Fruit fly (Drosophila melanogaster) whole organism, embryonic: ENCODE data around the gene CG13314.

Source experiments
- BEAF-32 ChIP-seq: fragments of 200-800 bp; sonication (Bioruptor generic); optimal IDR thresholded peaks from 3 replicates; lab custom pipeline; 2017; ENCODE audit warnings: missing biosample characterization, missing genetic modification characterization, mild to moderate bottlenecking, moderate library complexity, missing genetic modification reagents
- CG10267 ChIP-seq: fragments of 200-800 bp; sonication (Bioruptor generic); optimal IDR thresholded peaks from 2 replicates; lab custom pipeline; 2018; ENCODE audit warnings: missing biosample characterization, mild to moderate bottlenecking, missing genetic modification characterization, moderate library complexity
- CG10543 ChIP-seq: fragments of 200-800 bp; sonication (Bioruptor generic); optimal IDR thresholded peaks from 3 replicates; lab custom pipeline; 2017; ENCODE audit warnings: missing biosample characterization, mild to moderate bottlenecking, missing genetic modification characterization, moderate library complexity
- CG11560 ChIP-seq: fragments of 200-800 bp; sonication (Bioruptor generic); IDR thresholded peaks from 3 replicates; pipeline ENCODE4 v1.3.6; 2022; ENCODE audit warnings: missing biosample characterization, missing genetic modification characterization
- CG13287 ChIP-seq: fragments of 200-800 bp; sonication (Bioruptor generic); IDR thresholded peaks from 2 replicates; pipeline ENCODE4 v1.3.6; 2022; ENCODE audit warnings: missing biosample characterization, missing genetic modification characterization; ENCODE audit not compliant: partially characterized antibody
- CG13624 ChIP-seq: fragments of 200-800 bp; sonication (Bioruptor generic); optimal IDR thresholded peaks from 2 replicates; lab custom pipeline; 2016; ENCODE audit warnings: missing biosample characterization, missing genetic modification characterization
- CG14667 ChIP-seq: fragments of 200-800 bp; sonication (Bioruptor generic); IDR thresholded peaks from 2 replicates; pipeline ENCODE4 v1.3.6; 2022; ENCODE audit warnings: missing biosample characterization, missing genetic modification characterization
- CG16813 ChIP-seq: fragments of 200-800 bp; sonication (Bioruptor generic); IDR thresholded peaks from 3 replicates; pipeline ENCODE4 v1.3.6; 2022; ENCODE audit warnings: missing biosample characterization, missing genetic modification characterization; ENCODE audit not compliant: partially characterized antibody
- CG17328 ChIP-seq: fragments of 200-800 bp; sonication (Bioruptor generic); IDR thresholded peaks from 2 replicates; pipeline ENCODE4 v1.3.6; 2022; ENCODE audit warnings: missing biosample characterization, missing genetic modification characterization
- CG17612 ChIP-seq: fragments of 200-800 bp; sonication (Bioruptor generic); IDR thresholded peaks from 2 replicates; pipeline ENCODE4 v1.3.6; 2022; ENCODE audit warnings: missing biosample characterization, missing genetic modification characterization
- CG17829 ChIP-seq: fragments of 200-800 bp; optimal IDR thresholded peaks from 2 replicates; lab custom pipeline; 2019; ENCODE audit warnings: missing biosample characterization, mild to moderate bottlenecking, missing genetic modification characterization, moderate library complexity
- CG18476 ChIP-seq: fragments of 200-800 bp; sonication (Bioruptor generic); optimal IDR thresholded peaks from 2 replicates; lab custom pipeline; 2016; ENCODE audit warnings: missing biosample characterization, mild to moderate bottlenecking, missing genetic modification characterization
- CG31388 ChIP-seq: fragments of 200-800 bp; sonication (Bioruptor generic); optimal IDR thresholded peaks from 2 replicates; lab custom pipeline; 2016; ENCODE audit warnings: missing biosample characterization, missing genetic modification characterization
- CG34422 ChIP-seq: fragments of 200-800 bp; sonication (Bioruptor generic); IDR thresholded peaks from 3 replicates; pipeline ENCODE4 v1.3.6; 2022; ENCODE audit warnings: missing biosample characterization, missing genetic modification characterization
- CG5180 ChIP-seq: fragments of 200-800 bp; sonication (Bioruptor generic); optimal IDR thresholded peaks from 3 replicates; lab custom pipeline; 2017; ENCODE audit warnings: missing biosample characterization, missing genetic modification characterization, mild to moderate bottlenecking, moderate library complexity, missing genetic modification reagents
- CG6654 ChIP-seq: fragments of 200-800 bp; sonication (Bioruptor generic); optimal IDR thresholded peaks from 2 replicates; lab custom pipeline; 2017; ENCODE audit warnings: missing biosample characterization, mild to moderate bottlenecking, missing genetic modification characterization
- CG7556 ChIP-seq: fragments of 200-800 bp; sonication (Bioruptor generic); optimal IDR thresholded peaks from 2 replicates; lab custom pipeline; 2017; ENCODE audit warnings: missing biosample characterization, mild to moderate bottlenecking, missing genetic modification characterization
- CG7745 ChIP-seq: fragments of 200-800 bp; sonication (Bioruptor generic); optimal IDR thresholded peaks from 2 replicates; lab custom pipeline; 2018; ENCODE audit warnings: missing biosample characterization, mild to moderate bottlenecking, missing genetic modification characterization, moderate library complexity
- CG8388 ChIP-seq: fragments of 200-800 bp; sonication (Bioruptor generic); optimal IDR thresholded peaks from 2 replicates; lab custom pipeline; 2019; ENCODE audit warnings: missing biosample characterization, mild to moderate bottlenecking, missing genetic modification characterization, moderate library complexity
- Chrac-16 ChIP-seq: fragments of 200-800 bp; sonication (Bioruptor generic); optimal IDR thresholded peaks from 3 replicates; lab custom pipeline; 2016; ENCODE audit warnings: missing biosample characterization, missing genetic modification characterization
- Dek ChIP-seq: fragments of 200-800 bp; sonication (Bioruptor generic); optimal IDR thresholded peaks from 3 replicates; lab custom pipeline; 2019; ENCODE audit warnings: missing biosample characterization, mild to moderate bottlenecking, missing genetic modification characterization, moderate library complexity
- Dip2 ChIP-seq: fragments of 200-800 bp; sonication (Bioruptor generic); IDR thresholded peaks from 2 replicates; pipeline ENCODE4 v1.3.6; 2022; ENCODE audit warnings: missing biosample characterization, missing genetic modification characterization
- E2f1 ChIP-seq: fragments of 200-800 bp; sonication (Bioruptor generic); IDR thresholded peaks from 2 replicates; pipeline ENCODE4 v1.3.6; 2022; ENCODE audit warnings: missing biosample characterization, missing genetic modification characterization
- Gsc ChIP-seq: fragments of 200-800 bp; sonication (Bioruptor generic); IDR thresholded peaks from 2 replicates; pipeline ENCODE4 v1.3.6; 2022; ENCODE audit warnings: missing biosample characterization, missing genetic modification characterization
- Gug ChIP-seq: fragments of 200-800 bp; sonication (Bioruptor generic); IDR thresholded peaks from 4 replicates; pipeline ENCODE4 v1.3.6; 2022; ENCODE audit warnings: missing biosample characterization, missing genetic modification characterization
- MBD-R2 ChIP-seq: fragments of 200-800 bp; sonication (Bioruptor generic); IDR thresholded peaks from 2 replicates; pipeline ENCODE4 v1.3.6; 2022; ENCODE audit warnings: missing biosample characterization, missing genetic modification characterization
- Med ChIP-seq: fragments of 200-800 bp; sonication (Bioruptor generic); peaks from one replicate; lab custom pipeline; 2016; ENCODE audit warnings: missing biosample characterization, missing genetic modification characterization, mild to moderate bottlenecking, inconsistent platforms, moderate library complexity
- Neu2 ChIP-seq: fragments of 200-800 bp; sonication (Bioruptor generic); optimal IDR thresholded peaks from 3 replicates; lab custom pipeline; 2016; ENCODE audit warnings: missing biosample characterization, missing genetic modification characterization, borderline replicate concordance
- Poxn ChIP-seq: fragments of 200-800 bp; sonication (Bioruptor generic); IDR thresholded peaks from 2 replicates; pipeline ENCODE4 v1.3.6; 2022; ENCODE audit warnings: missing biosample characterization, missing genetic modification characterization
- Side ChIP-seq: fragments of 200-800 bp; sonication (Bioruptor generic); optimal IDR thresholded peaks from 2 replicates; lab custom pipeline; 2016; ENCODE audit warnings: missing biosample characterization, missing genetic modification characterization
- amos ChIP-seq: fragments of 200-800 bp; sonication (Bioruptor generic); IDR thresholded peaks from 2 replicates; pipeline ENCODE4 v1.3.6; 2022; ENCODE audit warnings: missing biosample characterization, missing genetic modification characterization; ENCODE audit not compliant: partially characterized antibody
- bsh ChIP-seq, 2 experiments: fragments of 200-800 bp; sonication (Bioruptor generic); optimal IDR thresholded peaks; 2 replicates each; lab custom pipeline; 2017 to 2018; ENCODE audit warnings: mild to moderate bottlenecking in 2 of 2, missing biosample characterization in 2 of 2, missing genetic modification characterization in 2 of 2, moderate library complexity in 1 of 2
- chinmo ChIP-seq: fragments of 200-800 bp; sonication (Bioruptor generic); IDR thresholded peaks from 4 replicates; pipeline ENCODE4 v1.3.6; 2022; ENCODE audit warnings: missing biosample characterization, missing genetic modification characterization; ENCODE audit not compliant: partially characterized antibody
- crc ChIP-seq: fragments of 200-800 bp; sonication (Bioruptor generic); optimal IDR thresholded peaks from 2 replicates; lab custom pipeline; 2016; ENCODE audit warnings: missing biosample characterization, missing genetic modification characterization
- crp ChIP-seq, 2 experiments: fragments of 200-800 bp; sonication (Bioruptor generic); optimal IDR thresholded peaks; 2 replicates in 1 of 2; 3 replicates in 1 of 2; lab custom pipeline; 2017; ENCODE audit warnings: missing biosample characterization in 2 of 2, missing genetic modification characterization in 2 of 2, mild to moderate bottlenecking in 1 of 2, moderate library complexity in 1 of 2
- cwo ChIP-seq: fragments of 200-800 bp; sonication (Bioruptor generic); optimal IDR thresholded peaks from 3 replicates; lab custom pipeline; 2017; ENCODE audit warnings: missing biosample characterization, missing genetic modification characterization, mild to moderate bottlenecking, moderate library complexity, missing genetic modification reagents
- eyg ChIP-seq: fragments of 200-800 bp; sonication (Bioruptor generic); optimal IDR thresholded peaks from 3 replicates; lab custom pipeline; 2016; ENCODE audit warnings: missing biosample characterization, missing genetic modification characterization
- grn ChIP-seq: fragments of 200-800 bp; sonication (Bioruptor generic); optimal IDR thresholded peaks from 3 replicates; lab custom pipeline; 2017; ENCODE audit warnings: missing biosample characterization, missing genetic modification characterization
- hkb ChIP-seq, 2 experiments: fragments of 200-800 bp in 1 of 2; fragments of >200 bp in 1 of 2; sonication (Bioruptor generic) in 1 of 2; IDR thresholded peaks in 1 of 2; optimal IDR thresholded peaks in 1 of 2; 2 replicates each; pipeline versions ENCODE4 v1.3.6 to Lab custom; 2017 to 2022; ENCODE audit warnings: missing biosample characterization in 1 of 2, missing genetic modification characterization in 1 of 2
- hth ChIP-seq: fragments of >200 bp; optimal IDR thresholded peaks from 2 replicates; lab custom pipeline; 2017; ENCODE audit warnings: inconsistent platforms
- onecut ChIP-seq: fragments of 200-800 bp; sonication (Bioruptor generic); IDR thresholded peaks from 2 replicates; pipeline ENCODE4 v1.3.6; 2022; ENCODE audit warnings: missing biosample characterization, missing genetic modification characterization
- schlank ChIP-seq: fragments of 200-800 bp; sonication (Bioruptor generic); optimal IDR thresholded peaks from 2 replicates; lab custom pipeline; 2018; ENCODE audit warnings: missing biosample characterization, mild to moderate bottlenecking, missing genetic modification characterization
- sens-2 ChIP-seq: fragments of 200-800 bp; sonication (Bioruptor generic); IDR thresholded peaks from 2 replicates; pipeline ENCODE4 v1.3.6; 2022; ENCODE audit warnings: missing biosample characterization, missing genetic modification characterization
- sim ChIP-seq: fragments of 200-800 bp; sonication (Bioruptor generic); IDR thresholded peaks from 2 replicates; pipeline ENCODE4 v1.3.6; 2022; ENCODE audit warnings: missing biosample characterization, missing genetic modification characterization
- slbo ChIP-seq: fragments of 200-800 bp; sonication (Bioruptor generic); IDR thresholded peaks from 2 replicates; pipeline ENCODE4 v1.3.6; 2022; ENCODE audit warnings: missing biosample characterization, missing genetic modification characterization
- so ChIP-seq: fragments of 200-800 bp; sonication (Bioruptor generic); IDR thresholded peaks from 3 replicates; pipeline ENCODE4 v1.3.6; 2022; ENCODE audit warnings: missing biosample characterization, missing genetic modification characterization
- sqz ChIP-seq: fragments of 200-800 bp; sonication (Bioruptor generic); optimal IDR thresholded peaks from 3 replicates; lab custom pipeline; 2018; ENCODE audit warnings: missing biosample characterization, mild to moderate bottlenecking, missing genetic modification characterization
- ssp ChIP-seq: fragments of 200-800 bp; sonication (Bioruptor generic); IDR thresholded peaks from 2 replicates; pipeline ENCODE4 v1.3.6; 2022; ENCODE audit warnings: missing biosample characterization, missing genetic modification characterization
- z ChIP-seq: fragments of 200-800 bp; sonication (Bioruptor generic); IDR thresholded peaks from 3 replicates; pipeline ENCODE4 v1.3.6; 2022; ENCODE audit warnings: missing biosample characterization, missing genetic modification characterization

Gene CG13314

dm6 chr3L:8996173-8996767 lies 14.7 kb downstream of the CG13314 start (continued):
- peak; percentile 93 for TF ChIP-seq Med (GFP tag; lab: Kevin White, UChicago)
- TF ChIP-seq hth, result no peak
- peak; percentile 32 for TF ChIP-seq Dek (tag; lab: Kevin White, UChicago)
- TF ChIP-seq Gsc, result no peak
- TF ChIP-seq CG7745 (tag; lab: Kevin White, UChicago), result no peak
- peak; percentile 30 for TF ChIP-seq CG18476
- peak; percentile 12 for TF ChIP-seq cwo
- TF ChIP-seq CG31388, result peak; percentile 31
- TF ChIP-seq chinmo, result no peak
- TF ChIP-seq CG5180 (GFP tag; lab: Kevin White, UChicago), result no peak
- no peak for TF ChIP-seq crp (GFP tag; optimal IDR thresholded peaks at IDR 0.05; lab: Kevin White, UChicago)
- TF ChIP-seq eyg, result no peak
- TF ChIP-seq CG10543, result no peak
- TF ChIP-seq Chrac-16, result peak; percentile 63
- TF ChIP-seq bsh (GFP tag; optimal IDR thresholded peaks at IDR 0.05; lab: Kevin White, UChicago), result peak in 1 of 2 experiments; percentile 79
- peak; percentile 57; the same call in 1 of the 3 replicates for TF ChIP-seq CG34422 (GFP tag; lab: Robert Waterston, UW)
- TF ChIP-seq CG10267 (tag; lab: Kevin White, UChicago), result peak; percentile 57
- peak; percentile 29 for TF ChIP-seq Side
- TF ChIP-seq so, result peak; percentile 65; the same call in 2 of the 3 replicates
- no peak for TF ChIP-seq CG13287
- no peak for TF ChIP-seq CG11560 (tag; lab: Robert Waterston, UW)
- TF ChIP-seq Gug (GFP tag; lab: Robert Waterston, UW), result peak; percentile 55; the same call in 2 of the 4 replicates
- no peak for TF ChIP-seq CG8388 (GFP tag; lab: Kevin White, UChicago)
- peak; percentile 51; the same call in 1 of the 2 replicates for TF ChIP-seq MBD-R2 (GFP tag; lab: Robert Waterston, UW)
- 0 out of 2 replicates have a peak, but pooled peaks have one; percentile 39 for TF ChIP-seq ssp (GFP tag; lab: Robert Waterston, UW)
- no peak for TF ChIP-seq schlank (tag; lab: Kevin White, UChicago)
- TF ChIP-seq grn (GFP tag; lab: Kevin White, UChicago), result no peak
- peak; percentile 19 for TF ChIP-seq CG13624
- peak; percentile 24 for TF ChIP-seq CG6654 (GFP tag; lab: Kevin White, UChicago)
- no peak for TF ChIP-seq Poxn (GFP tag; lab: Robert Waterston, UW)
- peak; percentile 82 for TF ChIP-seq CG17328 (GFP tag; lab: Robert Waterston, UW)
- TF ChIP-seq BEAF-32, result no peak
- no peak for TF ChIP-seq sqz
- TF ChIP-seq CG7556 (GFP tag; lab: Kevin White, UChicago), result peak; percentile 30
- TF ChIP-seq slbo, result peak; percentile 66
- TF ChIP-seq Neu2, result no peak
- TF ChIP-seq amos, result no peak
- peak; percentile 66 for TF ChIP-seq E2f1 (GFP tag; lab: Robert Waterston, UW)
- TF ChIP-seq CG16813 (GFP tag; lab: Robert Waterston, UW), result no peak
- no peak for TF ChIP-seq sens-2
- TF ChIP-seq crc (GFP tag; lab: Kevin White, UChicago), result no peak
- peak; percentile 68 for TF ChIP-seq CG17829
- no peak for TF ChIP-seq Dip2 (GFP tag; lab: Robert Waterston, UW)
- TF ChIP-seq onecut (GFP tag; lab: Robert Waterston, UW), result no peak
- peak; percentile 75 for TF ChIP-seq CG17612 (GFP tag; lab: Robert Waterston, UW)
- TF ChIP-seq CG14667 (GFP tag; lab: Robert Waterston, UW), result peak; percentile 61
- TF ChIP-seq z, result no peak
- no peak for TF ChIP-seq hkb (optimal IDR thresholded peaks at IDR 0.05; lab: Kevin White, UChicago)
- TF ChIP-seq hkb (GFP tag; IDR thresholded peaks at IDR 0.05; lab: Robert Waterston, UW), result peak; percentile 74
- 0 out of 2 replicates have a peak, but pooled peaks have one; percentile 30 for TF ChIP-seq sim (GFP tag; lab: Robert Waterston, UW)
